Fruit fly (Drosophila melanogaster) whole organism, embryonic: ENCODE measurements around the gene CG15408.

Source experiments
- Atf-2 ChIP-seq: fragments of 200-800 bp; sonication (Bioruptor generic); optimal IDR thresholded peaks from 2 replicates; lab custom pipeline; 2016; ENCODE audit warnings: missing biosample characterization, missing genetic modification characterization
- BEAF-32 ChIP-seq: fragments of 200-800 bp; sonication (Bioruptor generic); optimal IDR thresholded peaks from 3 replicates; lab custom pipeline; 2017; ENCODE audit warnings: missing biosample characterization, missing genetic modification characterization, mild to moderate bottlenecking, moderate library complexity, missing genetic modification reagents
- CG10321 ChIP-seq: fragments of 200-800 bp; sonication (Bioruptor generic); IDR thresholded peaks from 2 replicates; pipeline ENCODE4 v1.3.6; 2022; ENCODE audit warnings: missing biosample characterization, missing genetic modification characterization
- CG11560 ChIP-seq: fragments of 200-800 bp; sonication (Bioruptor generic); IDR thresholded peaks from 3 replicates; pipeline ENCODE4 v1.3.6; 2022; ENCODE audit warnings: missing biosample characterization, missing genetic modification characterization
- CG13296 ChIP-seq: fragments of 200-800 bp; sonication (Bioruptor generic); optimal IDR thresholded peaks from 3 replicates; lab custom pipeline; 2018; ENCODE audit warnings: missing biosample characterization, mild to moderate bottlenecking, missing genetic modification characterization
- CG13424 ChIP-seq: fragments of 200-800 bp; sonication (Bioruptor generic); optimal IDR thresholded peaks from 2 replicates; lab custom pipeline; 2019; ENCODE audit warnings: missing biosample characterization, mild to moderate bottlenecking, missing genetic modification characterization, moderate library complexity
- CG14014 ChIP-seq: fragments of 200-800 bp; sonication (Bioruptor generic); IDR thresholded peaks from 2 replicates; pipeline ENCODE4 v1.3.6; 2022; ENCODE audit warnings: missing biosample characterization, missing genetic modification characterization
- CG1529 ChIP-seq: fragments of 200-800 bp; sonication (Bioruptor generic); optimal IDR thresholded peaks from 3 replicates; lab custom pipeline; 2018; ENCODE audit warnings: missing biosample characterization, missing genetic modification characterization
- CG15514 ChIP-seq: fragments of 200-800 bp; sonication (Bioruptor generic); optimal IDR thresholded peaks from 3 replicates; lab custom pipeline; 2017; ENCODE audit warnings: missing biosample characterization, missing genetic modification characterization, mild to moderate bottlenecking, moderate library complexity, missing genetic modification reagents
- CG15601 ChIP-seq: fragments of 200-800 bp; sonication (Bioruptor generic); optimal IDR thresholded peaks from 3 replicates; lab custom pipeline; 2019; ENCODE audit warnings: missing biosample characterization, mild to moderate bottlenecking, missing genetic modification characterization, moderate library complexity
- CG16813 ChIP-seq: fragments of 200-800 bp; sonication (Bioruptor generic); IDR thresholded peaks from 3 replicates; pipeline ENCODE4 v1.3.6; 2022; ENCODE audit warnings: missing biosample characterization, missing genetic modification characterization; ENCODE audit not compliant: partially characterized antibody
- CG17186 ChIP-seq: fragments of 200-800 bp; sonication (Bioruptor generic); optimal IDR thresholded peaks from 3 replicates; lab custom pipeline; 2017; ENCODE audit warnings: missing biosample characterization, missing genetic modification reagents, missing genetic modification characterization
- CG1832 ChIP-seq: fragments of 200-800 bp; sonication (Bioruptor generic); optimal IDR thresholded peaks from 2 replicates; lab custom pipeline; 2017; ENCODE audit warnings: missing biosample characterization, mild to moderate bottlenecking, missing genetic modification characterization, inconsistent platforms
- CG31441 ChIP-seq: fragments of 200-800 bp; sonication (Bioruptor generic); IDR thresholded peaks from 2 replicates; pipeline ENCODE4 v1.3.6; 2022; ENCODE audit warnings: missing biosample characterization, missing genetic modification characterization
- CG3163 ChIP-seq: fragments of 200-800 bp; sonication (Bioruptor generic); optimal IDR thresholded peaks from 3 replicates; lab custom pipeline; 2016; ENCODE audit warnings: missing biosample characterization, missing genetic modification characterization
- CG32767 ChIP-seq: fragments of 200-800 bp; sonication (Bioruptor generic); IDR thresholded peaks from 2 replicates; pipeline ENCODE4 v1.3.6; 2022; ENCODE audit warnings: missing biosample characterization, missing genetic modification characterization
- CG34224 ChIP-seq: fragments of 200-800 bp; sonication (Bioruptor generic); IDR thresholded peaks from 3 replicates; pipeline ENCODE4 v1.3.6; 2022; ENCODE audit warnings: missing biosample characterization, missing genetic modification characterization; ENCODE audit not compliant: partially characterized antibody
- CG4360 ChIP-seq: fragments of 200-800 bp; sonication (Bioruptor generic); IDR thresholded peaks from 2 replicates; pipeline ENCODE4 v1.3.6; 2022; ENCODE audit warnings: missing biosample characterization, missing genetic modification characterization
- CG8359 ChIP-seq: fragments of 200-800 bp; sonication (Bioruptor generic); optimal IDR thresholded peaks from 2 replicates; lab custom pipeline; 2017; ENCODE audit warnings: missing biosample characterization, mild to moderate bottlenecking, missing genetic modification characterization, borderline replicate concordance
- CG9437 ChIP-seq: fragments of 200-800 bp; sonication (Bioruptor generic); optimal IDR thresholded peaks from 2 replicates; lab custom pipeline; 2018; ENCODE audit warnings: missing biosample characterization, mild to moderate bottlenecking, missing genetic modification characterization
- CkIIα-i1 ChIP-seq: fragments of 200-800 bp; sonication (Bioruptor generic); IDR thresholded peaks from 2 replicates; pipeline ENCODE4 v1.3.6; 2022; ENCODE audit warnings: missing biosample characterization, missing genetic modification characterization
- D ChIP-seq, 2 experiments: fragments of 200-800 bp in 1 of 2; fragments of >200 bp in 1 of 2; sonication (Bioruptor generic) in 1 of 2; optimal IDR thresholded peaks; 2 replicates in 1 of 2; 3 replicates in 1 of 2; lab custom pipeline; 2017; ENCODE audit warnings: mild to moderate bottlenecking in 1 of 2, missing biosample characterization in 1 of 2, missing genetic modification characterization in 1 of 2, missing genetic modification reagents in 1 of 2
- Ets65A ChIP-seq: fragments of 200-800 bp; sonication (Bioruptor generic); peaks from one replicate; lab custom pipeline; 2016; ENCODE audit warnings: missing biosample characterization, missing genetic modification characterization
- Hey ChIP-seq: fragments of 200-800 bp; sonication (Bioruptor generic); optimal IDR thresholded peaks from 3 replicates; lab custom pipeline; 2018; ENCODE audit warnings: missing biosample characterization, mild to moderate bottlenecking, missing genetic modification characterization
- Med ChIP-seq: fragments of 200-800 bp; sonication (Bioruptor generic); peaks from one replicate; lab custom pipeline; 2016; ENCODE audit warnings: missing biosample characterization, missing genetic modification characterization, mild to moderate bottlenecking, inconsistent platforms, moderate library complexity
- NC2α ChIP-seq: fragments of 200-800 bp; sonication (Bioruptor generic); optimal IDR thresholded peaks from 2 replicates; lab custom pipeline; 2016; ENCODE audit warnings: missing biosample characterization, missing genetic modification characterization
- NK7.1 ChIP-seq: fragments of 200-800 bp; sonication (Bioruptor generic); optimal IDR thresholded peaks from 3 replicates; lab custom pipeline; 2016; ENCODE audit warnings: missing biosample characterization, missing genetic modification characterization
- Sox100B ChIP-seq: fragments of 200-800 bp; sonication (Bioruptor generic); optimal IDR thresholded peaks from 3 replicates; lab custom pipeline; 2018; ENCODE audit warnings: missing biosample characterization, mild to moderate bottlenecking, missing genetic modification characterization
- Trl ChIP-seq, 3 experiments: fragments of >200 bp in 2 of 3; fragments of 200-800 bp in 1 of 3; sonication (Bioruptor generic) in 1 of 3; optimal IDR thresholded peaks; 2 replicates in 1 of 3; 3 replicates in 2 of 3; lab custom pipeline; 2016 to 2017; ENCODE audit warnings: missing biosample characterization in 1 of 3, missing genetic modification characterization in 1 of 3
- ab ChIP-seq: fragments of 200-800 bp; sonication (Bioruptor generic); optimal IDR thresholded peaks from 2 replicates; lab custom pipeline; 2016; ENCODE audit warnings: missing biosample characterization, missing genetic modification characterization
- abd-A ChIP-seq: fragments of 200-800 bp; sonication (Bioruptor generic); optimal IDR thresholded peaks from 3 replicates; lab custom pipeline; 2019; ENCODE audit warnings: missing biosample characterization, mild to moderate bottlenecking, missing genetic modification characterization, moderate library complexity
- amos ChIP-seq: fragments of 200-800 bp; sonication (Bioruptor generic); IDR thresholded peaks from 2 replicates; pipeline ENCODE4 v1.3.6; 2022; ENCODE audit warnings: missing biosample characterization, missing genetic modification characterization; ENCODE audit not compliant: partially characterized antibody
- ase ChIP-seq: fragments of 200-800 bp; sonication (Bioruptor generic); IDR thresholded peaks from 3 replicates; pipeline ENCODE4 v1.3.6; 2022; ENCODE audit warnings: missing biosample characterization, missing genetic modification characterization
- disco-r ChIP-seq: fragments of 200-800 bp; sonication (Bioruptor generic); optimal IDR thresholded peaks from 2 replicates; lab custom pipeline; 2016; ENCODE audit warnings: missing biosample characterization, missing genetic modification characterization
- dpn ChIP-seq, 2 experiments: fragments of 200-800 bp; sonication (Bioruptor generic); optimal IDR thresholded peaks; 3 replicates each; lab custom pipeline; 2016; ENCODE audit warnings: missing biosample characterization in 2 of 2, missing genetic modification characterization in 2 of 2
- ems ChIP-seq: fragments of 200-800 bp; sonication (Bioruptor generic); optimal IDR thresholded peaks from 3 replicates; lab custom pipeline; 2016; ENCODE audit warnings: missing biosample characterization, missing genetic modification characterization
- ind ChIP-seq: fragments of 200-800 bp; sonication (Bioruptor generic); optimal IDR thresholded peaks from 3 replicates; lab custom pipeline; 2016; ENCODE audit warnings: missing biosample characterization, missing genetic modification characterization
- lab ChIP-seq: fragments of 200-800 bp; sonication (Bioruptor generic); optimal IDR thresholded peaks from 3 replicates; lab custom pipeline; 2017; ENCODE audit warnings: missing biosample characterization, missing genetic modification characterization, mild to moderate bottlenecking, moderate library complexity, missing genetic modification reagents
- lilli ChIP-seq: fragments of 200-800 bp; sonication (Bioruptor generic); optimal IDR thresholded peaks from 3 replicates; lab custom pipeline; 2016; ENCODE audit warnings: missing biosample characterization, missing genetic modification characterization
- otp ChIP-seq: fragments of 200-800 bp; sonication (Bioruptor generic); IDR thresholded peaks from 3 replicates; pipeline ENCODE4, ENCODE4 v1.3.6; 2022; ENCODE audit warnings: missing biosample characterization, missing genetic modification characterization
- prd ChIP-seq, 3 experiments: fragments of >200 bp in 2 of 3; fragments of 200-800 bp in 1 of 3; sonication (Bioruptor generic) in 1 of 3; optimal IDR thresholded peaks in 2 of 3; IDR thresholded peaks in 1 of 3; 2 replicates in 2 of 3; 3 replicates in 1 of 3; pipeline versions ENCODE4 v1.3.6 to Lab custom; 2017 to 2022; ENCODE audit warnings: missing biosample characterization in 1 of 3, missing genetic modification characterization in 1 of 3
- psq ChIP-seq: fragments of 200-800 bp; sonication (Bioruptor generic); optimal IDR thresholded peaks from 2 replicates; lab custom pipeline; 2017; ENCODE audit warnings: missing biosample characterization, missing genetic modification characterization
- scrt ChIP-seq: fragments of 200-800 bp; sonication (Bioruptor generic); optimal IDR thresholded peaks from 2 replicates; lab custom pipeline; 2018; ENCODE audit warnings: missing biosample characterization, mild to moderate bottlenecking, missing genetic modification characterization, moderate library complexity
- sd ChIP-seq: fragments of 200-800 bp; sonication (Bioruptor generic); optimal IDR thresholded peaks from 3 replicates; lab custom pipeline; 2018; ENCODE audit warnings: missing biosample characterization, mild to moderate bottlenecking, missing genetic modification characterization, moderate library complexity
- slp2 ChIP-seq: fragments of 200-800 bp; sonication (Bioruptor generic); optimal IDR thresholded peaks from 2 replicates; lab custom pipeline; 2016; ENCODE audit warnings: missing biosample characterization, missing genetic modification characterization
- sqz ChIP-seq: fragments of 200-800 bp; sonication (Bioruptor generic); optimal IDR thresholded peaks from 3 replicates; lab custom pipeline; 2018; ENCODE audit warnings: missing biosample characterization, mild to moderate bottlenecking, missing genetic modification characterization
- yki ChIP-seq: fragments of >200 bp; optimal IDR thresholded peaks from 3 replicates; lab custom pipeline; 2018

CG15408 gene

DNA sequence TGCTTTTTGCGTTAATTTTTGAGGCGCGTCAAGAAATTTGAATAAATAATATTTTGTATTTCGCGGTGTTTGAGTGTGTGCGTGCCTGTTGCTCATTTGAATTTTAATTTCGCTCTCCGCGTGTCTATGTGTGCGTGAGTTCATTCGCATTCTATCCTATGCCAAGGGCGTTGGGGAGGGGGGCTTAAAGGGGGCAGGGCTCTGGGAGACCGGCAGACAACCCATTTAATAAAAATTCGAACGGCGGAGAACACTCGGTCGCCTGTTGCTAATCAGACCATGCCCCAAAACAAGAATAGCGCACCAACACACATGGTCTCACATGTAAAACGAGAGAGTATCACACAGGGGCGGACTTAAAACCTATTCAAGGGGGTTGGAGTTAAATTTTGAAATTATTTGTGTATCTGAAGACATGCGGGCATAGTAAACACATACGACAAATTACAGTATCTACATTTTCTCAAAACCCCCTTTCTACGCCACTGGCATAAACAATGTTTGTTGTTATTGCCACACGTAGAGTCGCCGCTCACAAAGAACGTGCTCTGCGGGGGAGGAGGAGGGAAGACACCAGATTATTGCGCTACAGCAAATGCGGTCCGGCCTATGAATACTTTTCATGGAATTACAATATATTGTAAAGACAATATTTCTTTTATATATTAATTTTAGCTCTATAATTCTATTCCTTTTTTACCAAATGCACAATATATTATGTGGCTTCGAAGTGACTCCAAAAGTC lies 30.7 kb upstream of the CG15408 start (continued):
- peak; percentile 99 for TF ChIP-seq abd-A (tag; lab: Kevin White, UChicago)
- TF ChIP-seq CG31441 (GFP tag; lab: Robert Waterston, UW), result peak; percentile 99
- peak; percentile 95 for TF ChIP-seq CG11560 (tag; lab: Robert Waterston, UW)
- peak; percentile 96 for TF ChIP-seq CG3163
- TF ChIP-seq scrt (GFP tag; lab: Kevin White, UChicago), result peak; percentile 99
- peak; percentile 100 for TF ChIP-seq ab (GFP tag; lab: Kevin White, UChicago)
- TF ChIP-seq dpn (GFP tag; optimal IDR thresholded peaks at IDR 0.05; lab: Kevin White, UChicago), result peak; percentile 100
- TF ChIP-seq CG13424 (tag; lab: Kevin White, UChicago), result peak; percentile 100
- peak; percentile 88 for TF ChIP-seq CG10321 (GFP tag; lab: Robert Waterston, UW)
- no peak for TF ChIP-seq prd (optimal IDR thresholded peaks at IDR 0.05; lab: Kevin White, UChicago)
- peak; percentile 100 for TF ChIP-seq prd (GFP tag; IDR thresholded peaks at IDR 0.05; lab: Robert Waterston, UW)
- peak; percentile 99 for TF ChIP-seq disco-r (GFP tag; lab: Kevin White, UChicago)
- peak; percentile 21 to 70 for TF ChIP-seq Trl (optimal IDR thresholded peaks at IDR 0.05; lab: Kevin White, UChicago)
- TF ChIP-seq Trl (GFP tag; optimal IDR thresholded peaks at IDR 0.05; lab: Kevin White, UChicago), result peak; percentile 100
- peak; percentile 99 for TF ChIP-seq Atf-2
- TF ChIP-seq slp2, result peak; percentile 99
- TF ChIP-seq NC2α, result peak; percentile 99
- peak; percentile 96 for TF ChIP-seq CG9437
- TF ChIP-seq CG16813 (GFP tag; lab: Robert Waterston, UW), result no peak
- TF ChIP-seq CG1529, result peak; percentile 100
- peak; percentile 38; the same call in 1 of the 3 replicates for TF ChIP-seq CG34224 (GFP tag; lab: Robert Waterston, UW)
- TF ChIP-seq Med (GFP tag; lab: Kevin White, UChicago), result peak; percentile 100
- peak; percentile 95 for TF ChIP-seq CG8359
- peak; percentile 99 for TF ChIP-seq CG14014 (GFP tag; lab: Robert Waterston, UW)
- peak; percentile 99 for TF ChIP-seq CG4360
- TF ChIP-seq ase (GFP tag; lab: Robert Waterston, UW), result peak; percentile 98
- peak; percentile 97 for TF ChIP-seq CG17186 (GFP tag; lab: Kevin White, UChicago)
- peak; percentile 100 for TF ChIP-seq Ets65A (GFP tag; lab: Kevin White, UChicago)
- peak; percentile 100 for TF ChIP-seq CG13296
- peak; percentile 99 for TF ChIP-seq sqz (GFP tag; lab: Kevin White, UChicago)
- peak; percentile 93 for TF ChIP-seq CkIIα-i1 (GFP tag; lab: Robert Waterston, UW)
- TF ChIP-seq Sox100B (GFP tag; lab: Kevin White, UChicago), result peak; percentile 98
- TF ChIP-seq lilli, result peak; percentile 100
- peak; percentile 96 for TF ChIP-seq psq
- TF ChIP-seq D (optimal IDR thresholded peaks at IDR 0.05; lab: Kevin White, UChicago), result no peak
- peak; percentile 100 for TF ChIP-seq D (GFP tag; optimal IDR thresholded peaks at IDR 0.05; lab: Kevin White, UChicago)
- peak; percentile 99 for TF ChIP-seq sd (tag; lab: Kevin White, UChicago)
- TF ChIP-seq otp, result peak; percentile 99
- peak; percentile 100 for TF ChIP-seq ems (GFP tag; lab: Kevin White, UChicago)
- no peak for TF ChIP-seq CG1832 (GFP tag; lab: Kevin White, UChicago)
- peak; percentile 23 for TF ChIP-seq yki
- TF ChIP-seq CG32767 (GFP tag; lab: Robert Waterston, UW), result peak; percentile 99
- TF ChIP-seq Hey (tag; lab: Kevin White, UChicago), result peak; percentile 99
- peak; percentile 99 for TF ChIP-seq CG15601
- peak; percentile 99 for TF ChIP-seq NK7.1 (GFP tag; lab: Kevin White, UChicago)
- TF ChIP-seq CG15514 (GFP tag; lab: Kevin White, UChicago), result peak; percentile 96
- TF ChIP-seq BEAF-32 (GFP tag; lab: Kevin White, UChicago), result peak; percentile 45
- peak; percentile 100 for TF ChIP-seq lab
- TF ChIP-seq ind (GFP tag; lab: Kevin White, UChicago), result peak; percentile 100
- peak; percentile 20; the same call in 1 of the 2 replicates for TF ChIP-seq amos
